Worm (Caenorhabditis elegans) whole organism, L1 larva: Measurements from ENCODE around the gene F38E9.4.

Experiments
- aly-2 ChIP-seq: fragments of 150-350 bp; optimal IDR thresholded peaks from 2 replicates; lab custom pipeline; 2014; ENCODE audit warnings: missing biosample characterization, missing genetic modification characterization
- blmp-1 ChIP-seq: fragments of 150-350 bp; optimal IDR thresholded peaks from 2 replicates; lab custom pipeline; 2014; ENCODE audit warnings: missing biosample characterization, missing genetic modification characterization
- ceh-63 ChIP-seq: fragments of 200-800 bp; sonication (Bioruptor generic); optimal IDR thresholded peaks from 2 replicates; lab custom pipeline; 2018; ENCODE audit warnings: mild to moderate bottlenecking, missing genetic modification characterization, missing compliant biosample characterization
- dpl-1 ChIP-seq, 3 experiments: fragments of 150-350 bp in 2 of 3; sonication (generic microtip) in 1 of 3; optimal IDR thresholded peaks; 2 replicates each; lab custom pipeline; 2014 to 2017; ENCODE audit warnings: missing biosample characterization in 3 of 3, missing genetic modification characterization in 3 of 3, missing genetic modification reagents in 3 of 3
- efl-1 ChIP-seq, 4 experiments: fragments of 150-350 bp; optimal IDR thresholded peaks in 3 of 4; peaks in 1 of 4; 1 replicate in 1 of 4; 2 replicates in 3 of 4; lab custom pipeline; 2014; ENCODE audit warnings: missing biosample characterization in 2 of 4, missing genetic modification characterization in 2 of 4, missing genetic modification reagents in 2 of 4
- elt-2 ChIP-seq: sonication (generic microtip); optimal IDR thresholded peaks from 2 replicates; lab custom pipeline; 2016; ENCODE audit warnings: missing genetic modification characterization, mild to moderate bottlenecking, inconsistent platforms, missing compliant biosample characterization, missing genetic modification reagents
- elt-3 ChIP-seq, 6 experiments: fragments of 150-350 bp in 1 of 6; sonication (generic microtip); optimal IDR thresholded peaks; 2 replicates each; lab custom pipeline; 2017 to 2018; ENCODE audit warnings: missing biosample characterization in 6 of 6, missing genetic modification characterization in 6 of 6, inconsistent platforms in 1 of 6
- fkh-8 ChIP-seq: sonication (generic microtip); optimal IDR thresholded peaks from 2 replicates; lab custom pipeline; 2016; ENCODE audit warnings: mild to moderate bottlenecking, missing genetic modification characterization, missing compliant biosample characterization
- grh-1 ChIP-seq: fragments of 200-800 bp; sonication (Bioruptor generic); IDR thresholded peaks from 2 replicates; pipeline ENCODE4 v1.3.6; 2022; ENCODE audit warnings: missing genetic modification reagents, missing genetic modification characterization, missing compliant biosample characterization
- hlh-17 ChIP-seq: fragments of 200-800 bp; sonication (Bioruptor generic); optimal IDR thresholded peaks from 2 replicates; lab custom pipeline; 2018; ENCODE audit warnings: missing genetic modification characterization, mild to moderate bottlenecking, missing compliant biosample characterization, moderate library complexity, borderline replicate concordance
- hlh-4 ChIP-seq: sonication (generic microtip); optimal IDR thresholded peaks from 2 replicates; lab custom pipeline; 2016; ENCODE audit warnings: mild to moderate bottlenecking, missing genetic modification characterization, missing compliant biosample characterization
- hpl-2 ChIP-seq: fragments of 150-350 bp; optimal IDR thresholded peaks from 2 replicates; lab custom pipeline; 2014; ENCODE audit warnings: missing biosample characterization, missing genetic modification reagents, missing genetic modification characterization
- irx-1 ChIP-seq: sonication (generic microtip); optimal IDR thresholded peaks from 2 replicates; lab custom pipeline; 2016; ENCODE audit warnings: missing genetic modification characterization, missing compliant biosample characterization
- lin-13 ChIP-seq: fragments of 150-350 bp; optimal IDR thresholded peaks from 2 replicates; lab custom pipeline; 2014; ENCODE audit warnings: missing biosample characterization, missing genetic modification reagents, missing genetic modification characterization
- lin-14 ChIP-seq: fragments of 200-800 bp; sonication (Bioruptor generic); optimal IDR thresholded peaks from 2 replicates; lab custom pipeline; 2018; ENCODE audit warnings: mild to moderate bottlenecking, missing genetic modification characterization, moderate library complexity, missing compliant biosample characterization
- lin-15B ChIP-seq: fragments of 150-350 bp; sonication (generic microtip); optimal IDR thresholded peaks from 3 replicates; lab custom pipeline; 2014; ENCODE audit warnings: missing biosample characterization, missing genetic modification characterization
- lin-35 ChIP-seq, 2 experiments: fragments of 150-350 bp; optimal IDR thresholded peaks; 2 replicates each; lab custom pipeline; 2014; ENCODE audit warnings: missing biosample characterization in 2 of 2, missing genetic modification characterization in 2 of 2, missing genetic modification reagents in 2 of 2
- lin-39 ChIP-seq: fragments of 150-350 bp; optimal IDR thresholded peaks from 2 replicates; lab custom pipeline; 2014; ENCODE audit warnings: missing biosample characterization, missing genetic modification reagents, missing genetic modification characterization
- lir-3 ChIP-seq: sonication (generic microtip); optimal IDR thresholded peaks from 2 replicates; lab custom pipeline; 2016; ENCODE audit warnings: mild to moderate bottlenecking, missing genetic modification characterization, moderate library complexity, missing compliant biosample characterization; ENCODE audit not compliant: poor library complexity
- mab-9 ChIP-seq: fragments of 200-800 bp; sonication (Bioruptor generic); IDR thresholded peaks from 2 replicates; pipeline ENCODE4 v1.3.6; 2022; ENCODE audit warnings: missing genetic modification reagents, missing genetic modification characterization, missing compliant biosample characterization
- mdl-1 ChIP-seq, 2 experiments: fragments of 150-350 bp; optimal IDR thresholded peaks; 2 replicates each; lab custom pipeline; 2014 to 2017; ENCODE audit warnings: missing biosample characterization in 2 of 2, missing genetic modification characterization in 2 of 2, inconsistent platforms in 1 of 2
- nhr-12 ChIP-seq: sonication (generic microtip); optimal IDR thresholded peaks from 2 replicates; lab custom pipeline; 2017; ENCODE audit warnings: missing biosample characterization, missing genetic modification characterization
- nhr-19 ChIP-seq: fragments of 200-800 bp; sonication (Bioruptor generic); conservative IDR thresholded peaks from 2 replicates; pipeline ENCODE4 v1.3.6; 2022; ENCODE audit warnings: missing genetic modification characterization, missing compliant biosample characterization
- nhr-20 ChIP-seq: sonication (generic microtip); optimal IDR thresholded peaks from 2 replicates; lab custom pipeline; 2016; ENCODE audit warnings: mild to moderate bottlenecking, missing genetic modification characterization, missing compliant biosample characterization
- nhr-28 ChIP-seq: fragments of 150-350 bp; optimal IDR thresholded peaks from 2 replicates; lab custom pipeline; 2014; ENCODE audit warnings: missing biosample characterization, missing genetic modification characterization
- nhr-47 ChIP-seq: sonication (generic microtip); optimal IDR thresholded peaks from 2 replicates; lab custom pipeline; 2016; ENCODE audit warnings: mild to moderate bottlenecking, missing genetic modification characterization, moderate library complexity, missing compliant biosample characterization
- nhr-71 ChIP-seq: sonication (generic microtip); optimal IDR thresholded peaks from 2 replicates; lab custom pipeline; 2016; ENCODE audit warnings: mild to moderate bottlenecking, missing genetic modification characterization, moderate library complexity, missing compliant biosample characterization
- nhr-76 ChIP-seq: sonication (generic microtip); optimal IDR thresholded peaks from 2 replicates; lab custom pipeline; 2017; ENCODE audit warnings: missing biosample characterization, missing genetic modification characterization
- nhr-77 ChIP-seq: fragments of 150-350 bp; optimal IDR thresholded peaks from 2 replicates; lab custom pipeline; 2014; ENCODE audit warnings: missing biosample characterization, missing genetic modification characterization
- nhr-85 ChIP-seq: sonication (generic microtip); peaks from one replicate; lab custom pipeline; 2016; ENCODE audit warnings: missing genetic modification characterization, inconsistent platforms, missing compliant biosample characterization
- rnt-1 ChIP-seq: sonication (generic microtip); optimal IDR thresholded peaks from 2 replicates; lab custom pipeline; 2016; ENCODE audit warnings: mild to moderate bottlenecking, missing genetic modification characterization, moderate library complexity, missing compliant biosample characterization
- snu-23 ChIP-seq: sonication (generic microtip); optimal IDR thresholded peaks from 2 replicates; lab custom pipeline; 2016; ENCODE audit warnings: missing genetic modification characterization, missing compliant biosample characterization
- tbx-2 ChIP-seq: sonication (generic microtip); optimal IDR thresholded peaks from 2 replicates; lab custom pipeline; 2016; ENCODE audit warnings: missing genetic modification characterization, missing compliant biosample characterization
- tlp-1 ChIP-seq: fragments of 150-350 bp; optimal IDR thresholded peaks from 2 replicates; lab custom pipeline; 2014; ENCODE audit warnings: missing biosample characterization, missing genetic modification characterization
- unc-30 ChIP-seq: sonication (generic microtip); optimal IDR thresholded peaks from 2 replicates; lab custom pipeline; 2017; ENCODE audit warnings: missing biosample characterization, missing genetic modification characterization
- unc-62 ChIP-seq: fragments of 150-350 bp; optimal IDR thresholded peaks from 2 replicates; lab custom pipeline; 2014; ENCODE audit warnings: missing biosample characterization, missing genetic modification reagents, missing genetic modification characterization
- zag-1 ChIP-seq: fragments of 150-350 bp; optimal IDR thresholded peaks from 2 replicates; lab custom pipeline; 2014; ENCODE audit warnings: missing biosample characterization, missing genetic modification characterization
- ztf-11 ChIP-seq, 2 experiments: sonication (generic microtip); optimal IDR thresholded peaks; 2 replicates each; lab custom pipeline; 2016 to 2017; ENCODE audit warnings: missing genetic modification characterization in 2 of 2, missing biosample characterization in 1 of 2, missing compliant biosample characterization in 1 of 2

The F38E9.4 gene

DNA sequence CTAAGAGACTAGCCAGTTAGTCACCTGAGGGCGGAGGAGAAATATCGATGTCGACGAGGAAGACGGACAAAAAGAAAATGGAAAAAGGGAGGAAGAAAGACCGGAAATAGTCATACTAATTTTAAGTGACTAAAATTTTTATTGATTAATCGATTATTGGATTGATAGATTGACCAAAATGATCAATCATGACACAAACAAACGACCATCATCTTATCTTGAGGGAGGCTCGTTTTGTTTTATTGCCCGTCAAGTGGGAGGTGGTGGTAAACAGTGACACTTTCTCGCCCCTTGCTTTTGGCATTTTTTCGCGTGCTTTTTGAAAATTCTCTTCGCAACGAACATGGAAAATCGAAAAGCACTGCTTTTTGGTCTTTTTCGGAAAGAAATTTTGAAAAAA lies 46.9 kb upstream of the F38E9.4 start (continued):
- TF ChIP-seq nhr-20 (tag; lab: Kevin White, UChicago) (peak; percentile 10), tlp-1 (tag; lab: Kevin White, UChicago) (no peak), lin-39 (tag; lab: Kevin White, UChicago) (no peak), hpl-2 (GFP tag; lab: Kevin White, UChicago) (no peak)

DNA sequence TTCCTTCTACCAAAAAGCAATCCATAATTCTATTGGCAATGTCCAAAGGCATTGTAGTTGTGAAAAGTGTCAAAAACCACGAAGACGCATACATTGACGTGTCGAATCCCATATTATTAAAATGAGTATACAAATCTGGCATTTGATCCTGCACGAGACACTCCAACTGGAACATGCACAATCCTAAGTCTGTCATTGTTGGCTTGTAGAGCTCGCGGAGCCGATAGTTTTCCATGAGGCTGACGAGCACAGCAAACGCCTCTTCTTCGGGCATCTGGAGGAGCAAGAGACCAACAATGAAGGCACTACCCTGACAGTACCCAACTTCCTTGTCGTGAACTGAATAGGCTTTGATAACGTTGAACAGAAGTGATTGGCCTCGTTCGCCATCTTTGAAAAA lies 45.1 kb upstream of the F38E9.4 start:
- no peak for TF ChIP-seq efl-1 (optimal IDR thresholded peaks at IDR 0.05; lab: Kevin White, UChicago)
- TF ChIP-seq efl-1 (GFP tag; optimal IDR thresholded peaks at IDR 0.05 in 1 of 2; lab: Kevin White, UChicago) = no peak
- TF ChIP-seq zag-1 (tag; lab: Kevin White, UChicago) = no peak
- no peak for TF ChIP-seq aly-2 (tag; lab: Kevin White, UChicago)
- TF ChIP-seq nhr-20 (tag; lab: Kevin White, UChicago) = no peak
- no peak for TF ChIP-seq mdl-1 (tag; optimal IDR thresholded peaks at IDR 0.05; lab: Kevin White, UChicago)
- no peak for TF ChIP-seq ztf-11 (tag; optimal IDR thresholded peaks at IDR 0.05; lab: Kevin White, UChicago)
- TF ChIP-seq lin-15B (tag; lab: Kevin White, UChicago) = no peak

DNA sequence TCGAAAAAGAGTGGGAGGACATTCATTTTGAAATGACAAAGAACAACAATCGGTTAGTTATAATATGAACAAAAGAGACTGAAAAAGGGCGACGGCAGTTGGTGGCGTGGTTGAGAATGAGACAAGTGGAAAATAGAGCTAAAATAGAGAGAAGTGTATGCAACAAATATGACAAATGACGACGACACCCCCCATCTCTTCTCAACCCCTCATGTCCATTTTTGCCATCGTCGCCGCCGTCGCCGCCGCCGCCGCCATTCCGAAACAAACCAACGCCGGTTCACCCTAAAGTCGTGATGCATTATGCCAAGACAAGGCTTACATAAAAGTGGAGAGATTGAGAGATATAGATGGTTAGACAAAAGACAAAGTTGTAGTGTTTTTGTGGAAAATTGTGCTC lies 42.5 kb upstream of the F38E9.4 start:
- no peak for TF ChIP-seq hlh-17
- peak; percentile 41 for TF ChIP-seq lin-14 (GFP tag; lab: Kevin White, UChicago)

DNA sequence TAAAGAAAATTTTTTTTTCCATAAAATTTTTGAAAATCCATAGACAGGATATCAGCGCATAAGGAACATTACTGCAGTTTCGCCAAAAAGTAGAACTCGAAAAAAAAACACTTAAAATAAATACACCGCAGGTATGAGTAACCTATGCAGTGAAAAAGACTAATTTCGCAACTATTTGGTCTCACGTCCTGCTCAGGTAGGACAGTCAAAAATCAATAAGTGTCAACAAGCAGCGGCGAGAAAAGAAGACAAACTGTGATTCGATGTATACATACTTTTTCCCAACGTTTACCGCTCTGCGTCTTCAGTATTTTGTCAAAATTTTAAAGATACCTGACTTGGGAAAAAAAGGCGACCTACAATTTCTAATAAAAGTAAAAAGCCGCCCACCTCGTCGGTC lies 39.8 kb upstream of the F38E9.4 start:
- TF ChIP-seq unc-30 (no peak), hlh-4 (tag; lab: Kevin White, UChicago) (no peak), mab-9 (no peak), lin-35 (GFP tag; optimal IDR thresholded peaks at IDR 0.05; lab: Kevin White, UChicago) (no peak), nhr-85 (tag; lab: Kevin White, UChicago) (no peak), nhr-12 (no peak), fkh-8 (tag; lab: Kevin White, UChicago) (no peak), grh-1 (GFP tag; lab: Robert Waterston, UW) (no peak), nhr-19 (GFP tag; lab: Robert Waterston, UW) (no peak)

DNA sequence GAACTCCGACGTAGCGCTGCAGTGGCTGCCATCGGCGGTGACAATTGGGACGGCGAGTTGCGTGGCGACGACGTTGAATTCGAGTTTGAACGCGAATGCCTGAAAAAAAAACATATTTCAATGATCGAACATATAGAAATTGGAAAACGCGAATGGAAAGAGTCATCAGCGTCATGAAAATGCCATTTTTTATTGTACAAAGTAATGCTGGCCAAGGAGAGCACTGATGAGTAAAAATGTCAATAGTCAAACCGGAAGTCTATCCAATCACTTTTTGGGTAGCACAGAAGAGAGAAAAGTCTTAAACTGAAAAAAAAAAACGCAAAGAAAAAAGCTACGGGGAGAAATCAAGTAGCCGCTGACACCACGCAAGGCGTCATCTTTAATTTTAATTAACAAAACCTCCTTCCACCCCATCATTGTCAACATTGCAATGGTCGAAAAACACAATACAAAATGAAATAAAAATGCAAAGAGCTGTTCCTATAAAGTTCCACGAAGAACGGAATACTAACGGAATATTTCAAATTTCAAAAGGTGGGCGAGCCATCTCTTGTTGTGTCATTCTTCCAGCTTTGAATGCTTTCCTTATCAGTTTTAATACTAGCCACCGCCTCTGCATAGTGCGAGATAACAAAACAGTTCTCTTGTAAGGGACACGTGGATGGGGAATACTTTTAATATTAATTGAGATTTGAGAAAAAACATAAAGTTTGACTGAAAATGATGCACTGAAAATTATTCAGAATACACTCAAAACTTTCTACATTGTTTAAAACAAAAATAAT lies 38.3 kb upstream of the F38E9.4 start:
- TF ChIP-seq elt-2 (tag; lab: Kevin White, UChicago) (peak; percentile 47), lin-13 (no peak)
- TF ChIP-seq, all 84 proteins: peak for 1

DNA sequence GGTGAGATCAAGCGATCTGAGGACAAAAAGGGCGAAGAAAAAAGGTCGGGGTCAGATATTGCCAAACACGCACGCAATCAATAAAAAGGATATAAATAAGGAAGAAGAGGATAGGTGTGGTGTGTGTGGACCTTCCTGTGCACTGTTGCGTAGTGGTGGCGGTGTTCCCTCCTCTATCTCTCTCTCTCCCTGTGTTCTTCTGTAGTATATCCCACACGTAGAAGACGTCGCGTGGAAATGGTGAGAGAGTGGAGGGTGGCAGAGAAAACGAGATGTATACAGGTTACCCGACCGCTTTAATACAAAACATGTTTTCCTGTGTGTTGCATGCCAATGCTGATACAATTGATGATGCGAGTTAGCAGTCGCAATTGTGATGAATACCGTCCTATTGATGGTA lies 37.2 kb upstream of the F38E9.4 start:
- TF ChIP-seq nhr-47 (tag; lab: Kevin White, UChicago) (no peak), rnt-1 (tag; lab: Kevin White, UChicago) (no peak), lir-3 (no peak), nhr-28 (tag; lab: Kevin White, UChicago) (no peak), hlh-17 (no peak), tbx-2 (tag; lab: Kevin White, UChicago) (no peak), nhr-76 (tag; lab: Kevin White, UChicago) (no peak), ceh-63 (no peak), ztf-11 (tag; optimal IDR thresholded peaks at IDR 0.05; lab: Kevin White, UChicago) (no peak), aly-2 (tag; lab: Kevin White, UChicago) (no peak), nhr-71 (tag; lab: Kevin White, UChicago) (no peak), dpl-1 (GFP tag; optimal IDR thresholded peaks at IDR 0.05; lab: Kevin White, UChicago) (no peak), nhr-77 (tag; lab: Kevin White, UChicago) (no peak), blmp-1 (peak; percentile 30), nhr-85 (tag; lab: Kevin White, UChicago) (peak; percentile 68), elt-3 (tag; optimal IDR thresholded peaks at IDR 0.05; lab: Kevin White, UChicago) (no peak), nhr-20 (tag; lab: Kevin White, UChicago) (no peak), unc-62 (GFP tag; lab: Kevin White, UChicago) (no peak), snu-23 (GFP tag; lab: Kevin White, UChicago) (peak; percentile 11), irx-1 (tag; lab: Kevin White, UChicago) (no peak), lin-14 (GFP tag; lab: Kevin White, UChicago) (peak; percentile 59)
- TF ChIP-seq, all 84 proteins: peak for 4
